Worm (Caenorhabditis elegans): ENCODE results near the gene nhr-187.

The nhr-187 gene

DNA sequence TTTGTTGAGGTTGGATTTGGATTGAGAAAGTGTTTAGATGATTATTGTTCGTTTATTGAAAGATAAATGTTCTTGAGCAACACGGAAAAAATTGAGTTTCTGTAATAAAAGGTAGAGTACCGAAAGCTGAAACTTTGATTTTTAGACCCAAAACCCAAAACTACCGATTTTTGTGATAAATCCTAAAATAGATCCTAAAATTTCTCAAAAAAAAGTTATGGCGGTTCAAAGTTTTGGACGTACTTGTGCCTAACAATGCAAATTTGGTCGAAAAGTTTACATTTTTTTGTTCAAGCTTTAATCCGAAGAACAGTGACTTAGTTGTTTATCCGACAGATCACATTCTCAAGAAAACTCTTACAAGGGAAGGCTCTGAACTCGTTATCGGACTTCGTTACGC, 15.5 kb downstream of the nhr-187 start, which contains the start of gene nhr-185:
Gene nhr-185 (minus strand): TSS at position 101 of the 400 bp plus-strand sequence.
- peak in 1 of 2 experiments; percentile 80 for TF ChIP-seq unc-62 (GFP tag; optimal IDR thresholded peaks at IDR 0.05 in 1 of 2)
- TF ChIP-seq unc-62 (tag; optimal IDR thresholded peaks at IDR 0.05) = no peak
- no peak for TF ChIP-seq dmd-6 (GFP tag; IDR thresholded peaks at IDR 0.05)
- TF ChIP-seq saeg-2 (GFP tag; IDR thresholded peaks at IDR 0.05) = no peak
- no peak for TF ChIP-seq dmd-8 (GFP tag; IDR thresholded peaks at IDR 0.05)

DNA sequence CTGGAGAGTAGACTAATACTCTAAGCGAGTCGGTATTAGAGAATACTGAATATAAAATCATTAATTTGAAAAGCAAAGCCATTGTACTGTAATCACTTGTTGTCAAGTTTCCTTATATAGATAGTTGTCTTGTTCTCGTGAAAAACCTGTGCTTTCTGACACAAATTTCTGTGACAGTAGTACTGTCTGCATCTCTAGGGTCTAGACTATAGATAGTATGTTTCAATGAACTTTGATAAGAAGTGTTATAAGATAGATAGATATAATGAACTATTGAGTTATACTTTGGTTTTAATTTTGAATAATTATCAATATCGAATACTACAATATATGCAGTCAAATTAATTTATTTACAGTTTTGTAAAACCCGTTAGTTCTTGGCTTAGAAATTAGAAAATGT, 18.8 kb downstream of the nhr-187 start, which contains the start of gene ugt-32:
Gene ugt-32 (minus strand): TSS at position 82 of the 400 bp plus-strand sequence.
- no peak for TF ChIP-seq gei-8 (GFP tag; optimal IDR thresholded peaks at IDR 0.05)
- peak; percentile 78 for TF ChIP-seq nhr-28 (tag; optimal IDR thresholded peaks at IDR 0.05)
- peak; percentile 45 for TF ChIP-seq pqm-1 (tag; optimal IDR thresholded peaks at IDR 0.05)

DNA sequence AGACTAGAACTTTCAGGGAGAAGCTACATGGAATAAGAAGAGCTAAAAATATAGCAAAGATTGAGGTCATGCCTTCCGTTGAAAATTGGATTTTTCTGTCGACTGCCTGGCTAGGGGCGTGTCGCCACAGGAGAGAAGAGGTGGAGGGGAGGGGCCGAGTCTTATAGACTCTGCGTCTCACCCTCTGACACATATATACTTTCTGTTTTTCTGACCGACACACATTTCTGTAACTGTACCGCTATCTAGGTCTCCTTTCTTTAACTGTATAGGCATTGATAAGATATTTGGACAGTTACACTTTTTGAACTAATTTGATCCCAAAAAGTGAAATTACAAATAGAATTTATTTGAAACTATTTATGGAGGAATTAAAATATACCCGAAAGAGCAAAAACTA, 21.3 kb downstream of the nhr-187 start:
- TF ChIP-seq nhr-102 (tag; optimal IDR thresholded peaks at IDR 0.05) (peak; percentile 60), egl-27 (tag; optimal IDR thresholded peaks at IDR 0.05) (no peak), dmd-6 (GFP tag; IDR thresholded peaks at IDR 0.05) (peak; percentile 63), pqm-1 (tag; optimal IDR thresholded peaks at IDR 0.05) (peak; percentile 18), duxl-1 (tag; optimal IDR thresholded peaks at IDR 0.05; ENCODE audit: poor library complexity) (peak; percentile 70), ztf-7 (tag; optimal IDR thresholded peaks at IDR 0.05) (no peak)

DNA sequence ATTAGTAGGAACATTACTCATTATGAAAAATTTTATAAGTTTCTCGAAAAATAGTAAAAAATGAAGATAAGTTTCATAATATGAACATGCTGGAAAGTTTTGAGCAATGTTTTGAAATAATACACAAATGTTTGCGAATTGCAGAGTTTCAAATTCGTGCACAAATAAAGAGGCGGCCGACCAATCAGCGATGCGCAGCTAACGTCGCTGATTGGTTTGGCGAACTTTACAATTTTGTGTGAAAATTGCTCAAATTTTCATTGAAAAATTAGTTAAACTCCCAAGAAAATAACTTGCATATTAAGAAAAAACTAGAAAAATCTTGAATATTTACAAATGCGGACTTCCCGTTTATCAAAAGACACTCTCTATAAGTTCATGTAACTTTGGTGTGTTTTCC, 30.1 kb downstream of the nhr-187 start:
- TF ChIP-seq ceh-62 (tag; optimal IDR thresholded peaks at IDR 0.05) (no peak), php-3 (GFP tag; IDR thresholded peaks at IDR 0.05) (no peak), T26A8.4 (GFP tag; IDR thresholded peaks at IDR 0.05) (no peak), dmd-8 (GFP tag; IDR thresholded peaks at IDR 0.05) (no peak), Y48G9A.11 (GFP tag; IDR thresholded peaks at IDR 0.05) (no peak), gei-8 (GFP tag; optimal IDR thresholded peaks at IDR 0.05) (no peak), ZK546.5 (tag; optimal IDR thresholded peaks at IDR 0.05) (no peak), Y75B8A.6 (GFP tag; IDR thresholded peaks at IDR 0.05) (no peak), nhr-237 (tag; optimal IDR thresholded peaks at IDR 0.05) (no peak), daf-19 (GFP tag; conservative IDR thresholded peaks at IDR 0.05) (no peak), attf-4 (tag; optimal IDR thresholded peaks at IDR 0.05) (no peak)

DNA sequence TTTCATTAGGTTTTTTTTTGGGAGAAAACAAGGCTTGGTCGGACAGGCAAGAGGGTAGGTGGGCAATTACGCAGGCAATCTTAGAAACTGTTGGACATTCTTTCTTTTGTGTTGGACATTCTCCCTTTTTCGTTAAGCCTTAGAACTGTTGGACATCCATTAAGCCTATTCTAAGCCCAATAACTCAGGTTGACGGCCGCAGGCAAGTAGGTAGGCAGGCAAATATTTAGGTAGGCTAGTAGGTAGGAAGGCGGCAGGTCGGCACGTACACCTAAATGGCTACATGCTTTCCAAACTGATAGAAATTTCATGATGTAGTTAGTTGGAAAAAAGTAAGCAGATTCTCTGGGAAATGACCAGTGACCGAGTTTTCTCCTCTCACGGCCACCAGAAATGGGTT, 30.6 kb downstream of the nhr-187 start:
- TF ChIP-seq nhr-77 (tag; optimal IDR thresholded peaks at IDR 0.05) (no peak), unc-62 (GFP tag; optimal IDR thresholded peaks at IDR 0.05 in 1 of 2) (peak in 1 of 2 experiments; percentile 95), unc-62 (tag; optimal IDR thresholded peaks at IDR 0.05) (no peak)

DNA sequence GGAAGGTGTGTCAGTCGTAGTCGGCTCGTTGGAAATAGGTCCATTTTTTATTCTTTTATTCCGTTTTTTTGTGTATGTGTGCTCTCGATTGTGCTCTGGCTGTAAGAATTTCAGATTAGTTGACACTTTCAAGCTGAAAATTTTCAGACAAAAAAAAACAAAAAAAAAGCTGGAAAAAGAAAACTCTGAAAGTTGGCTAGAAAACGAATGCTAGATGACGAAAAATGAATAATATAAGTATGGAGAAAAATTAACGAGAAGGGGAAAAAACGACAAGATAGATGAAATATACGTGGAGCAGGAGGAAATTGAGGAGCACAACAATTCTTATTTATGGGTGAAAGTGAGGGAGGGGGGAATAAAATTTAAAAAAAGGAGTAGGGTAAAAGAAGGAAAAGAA, 31.1 kb downstream of the nhr-187 start, which contains the start of gene H10D18.5:
Gene H10D18.5 (minus strand): TSS at position 101 of the 400 bp plus-strand sequence.
- no peak for TF ChIP-seq zip-11 (GFP tag; IDR thresholded peaks at IDR 0.05)
- no peak for TF ChIP-seq mdt-29 (GFP tag; IDR thresholded peaks at IDR 0.05)
- no peak for TF ChIP-seq Y5F2A.4 (GFP tag; optimal IDR thresholded peaks at IDR 0.05)
- no peak for TF ChIP-seq daf-16 (GFP tag; optimal IDR thresholded peaks at IDR 0.05)
- TF ChIP-seq daf-16 (tag; optimal IDR thresholded peaks at IDR 0.05) = no peak
- no peak for TF ChIP-seq unc-62 (GFP tag; optimal IDR thresholded peaks at IDR 0.05 in 1 of 2)
- TF ChIP-seq unc-62 (tag; optimal IDR thresholded peaks at IDR 0.05) = no peak
- TF ChIP-seq nhr-10 (tag; optimal IDR thresholded peaks at IDR 0.05) = no peak
- TF ChIP-seq arid-1 (GFP tag; conservative IDR thresholded peaks at IDR 0.05) = no peak
- TF ChIP-seq fos-1 (tag; optimal IDR thresholded peaks at IDR 0.05) = no peak
- no peak for TF ChIP-seq lsy-2 (tag; optimal IDR thresholded peaks at IDR 0.05)
- TF ChIP-seq lin-39 (tag; optimal IDR thresholded peaks at IDR 0.05) = no peak
- TF ChIP-seq zfp-2 (tag; optimal IDR thresholded peaks at IDR 0.05) = no peak
- no peak for TF ChIP-seq nhr-237 (tag; optimal IDR thresholded peaks at IDR 0.05)
- TF ChIP-seq madf-9 (GFP tag; conservative IDR thresholded peaks at IDR 0.05) = no peak
- TF ChIP-seq Y48G9A.11 (GFP tag; IDR thresholded peaks at IDR 0.05) = no peak
- no peak for TF ChIP-seq ztf-11 (tag; optimal IDR thresholded peaks at IDR 0.05)
- TF ChIP-seq nhr-76 (tag; optimal IDR thresholded peaks at IDR 0.05) = no peak
- no peak for TF ChIP-seq egl-27 (tag; optimal IDR thresholded peaks at IDR 0.05)

Measured in whole organism, L4 larva.